Worm (Caenorhabditis elegans) whole organism, L1 larva: ENCODE measurements around the gene Y64G10A.7.

Experiments used
- C16A3.4 ChIP-seq: fragments of 150-350 bp; optimal IDR thresholded peaks from 2 replicates; lab custom pipeline; 2014; ENCODE audit warnings: missing biosample characterization, missing genetic modification characterization
- aha-1 ChIP-seq: fragments of 150-350 bp; optimal IDR thresholded peaks from 2 replicates; lab custom pipeline; 2014; ENCODE audit warnings: missing biosample characterization, missing genetic modification characterization
- ama-1 ChIP-seq: fragments of 150-350 bp; optimal IDR thresholded peaks from 2 replicates; lab custom pipeline; 2014
- ceh-82 ChIP-seq, 3 experiments: fragments of 150-350 bp in 1 of 3; sonication (generic microtip) in 2 of 3; optimal IDR thresholded peaks; 2 replicates each; lab custom pipeline; 2014 to 2017; ENCODE audit warnings: missing biosample characterization in 3 of 3, missing genetic modification characterization in 3 of 3
- ces-1 ChIP-seq: fragments of 150-350 bp; optimal IDR thresholded peaks from 2 replicates; lab custom pipeline; 2014; ENCODE audit warnings: missing biosample characterization, missing genetic modification reagents, missing genetic modification characterization
- dsc-1 ChIP-seq: sonication (generic microtip); optimal IDR thresholded peaks from 2 replicates; lab custom pipeline; 2016; ENCODE audit warnings: mild to moderate bottlenecking, missing genetic modification characterization, missing compliant biosample characterization
- efl-1 ChIP-seq, 4 experiments: fragments of 150-350 bp; optimal IDR thresholded peaks in 3 of 4; peaks in 1 of 4; 1 replicate in 1 of 4; 2 replicates in 3 of 4; lab custom pipeline; 2014; ENCODE audit warnings: missing biosample characterization in 2 of 4, missing genetic modification characterization in 2 of 4, missing genetic modification reagents in 2 of 4
- efl-3 ChIP-seq: fragments of 200-800 bp; sonication (Bioruptor generic); optimal IDR thresholded peaks from 2 replicates; lab custom pipeline; 2018; ENCODE audit warnings: mild to moderate bottlenecking, missing genetic modification characterization, missing compliant biosample characterization
- egl-13 ChIP-seq: sonication (generic microtip); optimal IDR thresholded peaks from 2 replicates; lab custom pipeline; 2016; ENCODE audit warnings: missing genotype, missing genetic modification reagents, missing genetic modification characterization, missing compliant biosample characterization
- ets-5 ChIP-seq: fragments of 200-800 bp; sonication (Bioruptor generic); IDR thresholded peaks from 2 replicates; pipeline ENCODE4 v1.3.6; 2022; ENCODE audit warnings: missing genetic modification characterization, missing compliant biosample characterization
- fkh-4 ChIP-seq: sonication (generic microtip); optimal IDR thresholded peaks from 2 replicates; lab custom pipeline; 2016; ENCODE audit warnings: missing compliant biosample characterization, missing genetic modification characterization, borderline replicate concordance
- fkh-8 ChIP-seq: sonication (generic microtip); optimal IDR thresholded peaks from 2 replicates; lab custom pipeline; 2016; ENCODE audit warnings: mild to moderate bottlenecking, missing genetic modification characterization, missing compliant biosample characterization
- hlh-4 ChIP-seq: sonication (generic microtip); optimal IDR thresholded peaks from 2 replicates; lab custom pipeline; 2016; ENCODE audit warnings: mild to moderate bottlenecking, missing genetic modification characterization, missing compliant biosample characterization
- hpl-2 ChIP-seq: fragments of 150-350 bp; optimal IDR thresholded peaks from 2 replicates; lab custom pipeline; 2014; ENCODE audit warnings: missing biosample characterization, missing genetic modification reagents, missing genetic modification characterization
- isw-1 ChIP-seq: fragments of 200-800 bp; sonication (Bioruptor generic); IDR thresholded peaks from 2 replicates; pipeline ENCODE4 v1.3.6; 2022; ENCODE audit warnings: missing genetic modification characterization, missing compliant biosample characterization
- jun-1 ChIP-seq: fragments of 150-350 bp; optimal IDR thresholded peaks from 2 replicates; lab custom pipeline; 2014; ENCODE audit warnings: missing biosample characterization, missing genetic modification reagents, missing genetic modification characterization
- lin-14 ChIP-seq: fragments of 200-800 bp; sonication (Bioruptor generic); optimal IDR thresholded peaks from 2 replicates; lab custom pipeline; 2018; ENCODE audit warnings: mild to moderate bottlenecking, missing genetic modification characterization, moderate library complexity, missing compliant biosample characterization
- lin-35 ChIP-seq, 2 experiments: fragments of 150-350 bp; optimal IDR thresholded peaks; 2 replicates each; lab custom pipeline; 2014; ENCODE audit warnings: missing biosample characterization in 2 of 2, missing genetic modification characterization in 2 of 2, missing genetic modification reagents in 2 of 2
- lsy-2 ChIP-seq, 2 experiments: fragments of 150-350 bp; optimal IDR thresholded peaks; 2 replicates each; lab custom pipeline; 2014; ENCODE audit warnings: missing biosample characterization in 2 of 2, missing genetic modification characterization in 2 of 2
- mab-9 ChIP-seq: fragments of 200-800 bp; sonication (Bioruptor generic); IDR thresholded peaks from 2 replicates; pipeline ENCODE4 v1.3.6; 2022; ENCODE audit warnings: missing genetic modification reagents, missing genetic modification characterization, missing compliant biosample characterization
- nhr-12 ChIP-seq: sonication (generic microtip); optimal IDR thresholded peaks from 2 replicates; lab custom pipeline; 2017; ENCODE audit warnings: missing biosample characterization, missing genetic modification characterization
- nhr-19 ChIP-seq: fragments of 200-800 bp; sonication (Bioruptor generic); conservative IDR thresholded peaks from 2 replicates; pipeline ENCODE4 v1.3.6; 2022; ENCODE audit warnings: missing genetic modification characterization, missing compliant biosample characterization
- nhr-28 ChIP-seq: fragments of 150-350 bp; optimal IDR thresholded peaks from 2 replicates; lab custom pipeline; 2014; ENCODE audit warnings: missing biosample characterization, missing genetic modification characterization
- nhr-47 ChIP-seq: sonication (generic microtip); optimal IDR thresholded peaks from 2 replicates; lab custom pipeline; 2016; ENCODE audit warnings: mild to moderate bottlenecking, missing genetic modification characterization, moderate library complexity, missing compliant biosample characterization
- nhr-71 ChIP-seq: sonication (generic microtip); optimal IDR thresholded peaks from 2 replicates; lab custom pipeline; 2016; ENCODE audit warnings: mild to moderate bottlenecking, missing genetic modification characterization, moderate library complexity, missing compliant biosample characterization
- nhr-85 ChIP-seq: sonication (generic microtip); peaks from one replicate; lab custom pipeline; 2016; ENCODE audit warnings: missing genetic modification characterization, inconsistent platforms, missing compliant biosample characterization
- pax-3 ChIP-seq: fragments of 200-800 bp; sonication (Bioruptor generic); optimal IDR thresholded peaks from 2 replicates; lab custom pipeline; 2018; ENCODE audit warnings: mild to moderate bottlenecking, missing genetic modification characterization, moderate library complexity, missing compliant biosample characterization
- pqm-1 ChIP-seq: sonication (generic microtip); optimal IDR thresholded peaks from 3 replicates; lab custom pipeline; 2017; ENCODE audit warnings: missing biosample characterization, missing genetic modification characterization
- skn-1 ChIP-seq: fragments of 150-350 bp; optimal IDR thresholded peaks from 2 replicates; lab custom pipeline; 2014; ENCODE audit warnings: missing biosample characterization, missing genetic modification characterization
- sox-4 ChIP-seq: sonication (generic microtip); optimal IDR thresholded peaks from 2 replicates; lab custom pipeline; 2016; ENCODE audit warnings: missing genetic modification characterization, missing compliant biosample characterization
- sptf-1 ChIP-seq: fragments of 150-350 bp; optimal IDR thresholded peaks from 2 replicates; lab custom pipeline; 2014; ENCODE audit warnings: missing biosample characterization, missing genetic modification characterization
- swsn-7 ChIP-seq: sonication (generic microtip); optimal IDR thresholded peaks from 2 replicates; lab custom pipeline; 2016; ENCODE audit warnings: missing genetic modification characterization, missing compliant biosample characterization
- tlp-1 ChIP-seq: fragments of 150-350 bp; optimal IDR thresholded peaks from 2 replicates; lab custom pipeline; 2014; ENCODE audit warnings: missing biosample characterization, missing genetic modification characterization
- unc-86 ChIP-seq: sonication (generic microtip); optimal IDR thresholded peaks from 2 replicates; lab custom pipeline; 2016; ENCODE audit warnings: missing genetic modification characterization, missing compliant biosample characterization

Gene Y64G10A.7

DNA sequence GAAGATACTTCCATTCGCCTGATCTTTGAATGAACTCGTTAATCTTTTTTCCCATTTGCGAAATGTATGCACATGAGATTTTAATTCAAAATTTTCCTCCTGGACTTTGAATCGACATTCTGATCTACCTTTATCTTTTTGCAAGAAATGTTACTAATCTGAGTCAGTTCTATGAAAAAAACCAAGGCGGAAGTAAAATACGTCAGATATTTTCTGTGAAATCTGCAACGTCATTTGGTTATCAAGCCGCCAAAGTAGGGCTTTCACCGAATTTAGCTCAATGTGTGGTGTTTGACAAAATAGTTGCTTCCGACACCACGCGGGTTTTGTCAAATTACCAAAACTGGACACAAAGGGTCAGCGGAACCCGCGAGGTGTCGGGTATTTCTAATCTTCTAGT is 16.9 kb upstream of the Y64G10A.7 start:
- TF ChIP-seq nhr-71 (tag; lab: Kevin White, UChicago) (peak; percentile 66), fkh-8 (tag; lab: Kevin White, UChicago) (peak; percentile 90), nhr-47 (peak; percentile 48), dsc-1 (tag; lab: Kevin White, UChicago) (peak; percentile 72), C16A3.4 (tag; lab: Kevin White, UChicago) (no peak), sox-4 (peak; percentile 62), unc-86 (no peak), pax-3 (peak; percentile 27), fkh-4 (tag; lab: Kevin White, UChicago) (peak; percentile 31), tlp-1 (tag; lab: Kevin White, UChicago) (no peak)

- no peak for TF ChIP-seq ceh-82 (tag; optimal IDR thresholded peaks at IDR 0.05; lab: Kevin White, UChicago)
Observed at ce11 chrIV:14276160-14276559, 15.5 kb upstream of the Y64G10A.7 start, which contains the start of gene ilcr-1. Gene ilcr-1 (plus strand): TSS chrIV:14276460.

- TF ChIP-seq swsn-7 (tag; lab: Kevin White, UChicago) (no peak), ets-5 (GFP tag; lab: Robert Waterston, UW) (no peak), egl-13 (tag; lab: Kevin White, UChicago) (peak; percentile 5)
- TF ChIP-seq, all 84 proteins: peak for 1
Observed at ce11 chrIV:14276773-14277388, 14.8 kb upstream of the Y64G10A.7 start.

DNA sequence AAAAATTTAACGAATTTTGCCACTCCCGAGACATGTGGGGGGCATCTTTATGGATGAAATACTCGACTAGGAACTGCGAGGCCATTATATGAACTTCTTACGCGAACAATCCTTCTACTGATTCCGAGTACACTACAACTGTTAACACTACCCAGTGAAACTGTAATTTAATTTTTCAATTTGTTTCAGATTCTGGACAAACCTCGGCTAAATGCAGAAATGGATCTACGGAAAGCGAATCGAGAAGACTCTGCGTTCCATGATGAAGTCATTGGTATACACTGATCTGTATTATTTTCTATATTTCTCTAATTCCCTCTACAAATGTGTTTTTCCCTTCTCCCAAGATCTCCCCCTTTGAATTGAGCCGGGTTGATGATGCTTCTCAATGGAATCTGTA is 6.8 kb upstream of the Y64G10A.7 start:
- TF ChIP-seq swsn-7 (tag; lab: Kevin White, UChicago), result no peak
- no peak for TF ChIP-seq efl-1 (optimal IDR thresholded peaks at IDR 0.05; lab: Kevin White, UChicago)
- peak in 1 of 2 experiments; percentile 78 for TF ChIP-seq efl-1 (GFP tag; optimal IDR thresholded peaks at IDR 0.05 in 1 of 2; lab: Kevin White, UChicago)
- TF ChIP-seq, all 84 proteins: peak for 1

- TF ChIP-seq fkh-4 (tag; lab: Kevin White, UChicago) (no peak), jun-1 (tag; lab: Kevin White, UChicago) (no peak), lin-35 (GFP tag; optimal IDR thresholded peaks at IDR 0.05; lab: Kevin White, UChicago) (no peak)
Observed at ce11 chrIV:14295262-14295661, 3.6 kb downstream of the Y64G10A.7 start.

ce11 chrIV:14297058-14297457 is 5.4 kb downstream of the Y64G10A.7 start:
- TF ChIP-seq nhr-85 (tag; lab: Kevin White, UChicago), result peak; percentile 16
- TF ChIP-seq nhr-12, result no peak
- no peak for TF ChIP-seq mab-9 (GFP tag; lab: Robert Waterston, UW)

ce11 chrIV:14305813-14306212 is 14.1 kb downstream of the Y64G10A.7 start:
- TF ChIP-seq aha-1 (tag; lab: Kevin White, UChicago), result no peak
- no peak for TF ChIP-seq ama-1 (lab: Kevin White, UChicago)
- no peak for TF ChIP-seq ces-1 (GFP tag; lab: Kevin White, UChicago)
- no peak for TF ChIP-seq nhr-19 (GFP tag; lab: Robert Waterston, UW)
- TF ChIP-seq ceh-82 (tag; optimal IDR thresholded peaks at IDR 0.05; lab: Kevin White, UChicago), result no peak
- TF ChIP-seq efl-3 (GFP tag; lab: Kevin White, UChicago), result no peak
- no peak for TF ChIP-seq lin-14
- TF ChIP-seq skn-1, result no peak
- TF ChIP-seq sptf-1, result no peak
- TF ChIP-seq hpl-2 (GFP tag; lab: Kevin White, UChicago), result no peak
- TF ChIP-seq nhr-71 (tag; lab: Kevin White, UChicago), result no peak
- TF ChIP-seq nhr-28 (tag; lab: Kevin White, UChicago), result no peak
- no peak for TF ChIP-seq isw-1 (GFP tag; lab: Robert Waterston, UW)
- no peak for TF ChIP-seq sox-4
- TF ChIP-seq lsy-2 (tag; optimal IDR thresholded peaks at IDR 0.05; lab: Kevin White, UChicago), result no peak
- no peak for TF ChIP-seq pqm-1 (tag; lab: Kevin White, UChicago)
- no peak for TF ChIP-seq hlh-4 (tag; lab: Kevin White, UChicago)
